Worm (Caenorhabditis elegans) whole organism, midembryonic: Measurements from ENCODE around the gene dmsr-3.

Experiments used
- cog-1 ChIP-seq: sonication (generic microtip); optimal IDR thresholded peaks from 2 replicates; lab custom pipeline; 2016; ENCODE audit warnings: missing genetic modification characterization, missing compliant biosample characterization
- flt-1 ChIP-seq: fragments of 200-800 bp; sonication (Bioruptor generic); IDR thresholded peaks from 2 replicates; pipeline ENCODE4 v1.3.6; 2022; ENCODE audit warnings: missing genetic modification characterization, missing compliant biosample characterization
- klf-2 ChIP-seq: fragments of 200-800 bp; sonication (Bioruptor generic); conservative IDR thresholded peaks from 2 replicates; pipeline ENCODE4 v1.3.6; 2022; ENCODE audit warnings: missing genetic modification reagents, missing genetic modification characterization, missing compliant biosample characterization
- tab-1 ChIP-seq: fragments of 200-800 bp; sonication (Bioruptor generic); IDR thresholded peaks from 2 replicates; pipeline ENCODE4 v1.3.6; 2022; ENCODE audit warnings: missing genetic modification characterization, missing compliant biosample characterization
- ztf-23 ChIP-seq: fragments of 200-800 bp; sonication (Bioruptor generic); IDR thresholded peaks from 2 replicates; pipeline ENCODE4 v1.3.6; 2022; ENCODE audit warnings: missing genetic modification reagents, missing genetic modification characterization, missing compliant biosample characterization

DNA sequence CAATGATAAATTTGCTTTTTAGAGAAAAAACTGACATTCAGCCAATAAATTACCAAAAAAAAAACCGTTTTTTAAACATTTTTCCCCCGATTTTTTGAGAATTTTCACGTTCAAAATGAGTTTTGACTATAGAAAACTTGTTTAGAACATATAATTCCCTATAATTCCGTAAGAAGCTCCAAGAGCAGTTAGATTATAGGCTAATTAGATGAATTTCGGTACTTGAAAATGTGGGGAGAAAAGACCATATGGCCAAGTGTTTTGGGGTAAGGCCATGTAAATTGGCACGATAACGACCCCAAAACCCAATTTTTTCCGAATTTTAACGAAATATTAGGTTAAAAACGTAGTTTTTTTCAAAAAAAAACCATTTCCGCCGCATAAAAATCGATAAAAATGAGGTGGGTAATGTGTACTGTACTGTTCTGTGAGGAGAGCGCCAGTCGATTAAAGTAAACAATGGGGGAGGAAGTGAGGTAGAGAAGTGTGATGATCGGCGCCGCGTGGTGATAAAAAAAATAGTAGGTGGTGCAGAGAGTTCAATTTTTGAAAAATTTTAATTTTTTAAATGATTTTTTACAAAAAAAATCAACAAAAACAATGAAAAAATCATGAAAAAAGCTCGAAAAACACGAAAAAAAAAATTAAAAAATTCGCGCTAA, 22.8 kb downstream of the dmsr-3 start:
- TF ChIP-seq flt-1 (GFP tag; lab: Robert Waterston, UW) (no peak), klf-2 (GFP tag; lab: Robert Waterston, UW) (no peak), tab-1 (GFP tag; lab: Robert Waterston, UW) (no peak), cog-1 (tag; lab: Kevin White, UChicago) (no peak), ztf-23 (GFP tag; lab: Robert Waterston, UW) (no peak)
